Worm (Caenorhabditis elegans) whole organism, L3 larva: ENCODE results near the gene pqn-63.

Source experiments
- ceh-9 ChIP-seq: sonication (generic microtip); optimal IDR thresholded peaks from 2 replicates; lab custom pipeline; 2018; ENCODE audit warnings: missing biosample characterization, missing genetic modification characterization
- daf-12 ChIP-seq: fragments of 150-350 bp; optimal IDR thresholded peaks from 2 replicates; lab custom pipeline; 2014; ENCODE audit warnings: missing biosample characterization, missing genetic modification reagents, missing genetic modification characterization
- lin-15B ChIP-seq: fragments of 150-350 bp; optimal IDR thresholded peaks from 2 replicates; lab custom pipeline; 2014; ENCODE audit warnings: missing biosample characterization, missing genetic modification characterization
- lin-39 ChIP-seq: fragments of 150-350 bp; optimal IDR thresholded peaks from 2 replicates; lab custom pipeline; 2018; ENCODE audit warnings: missing biosample characterization, missing genetic modification reagents, missing genetic modification characterization
- mdl-1 ChIP-seq: fragments of 150-350 bp; optimal IDR thresholded peaks from 2 replicates; lab custom pipeline; 2014; ENCODE audit warnings: missing biosample characterization, missing genetic modification characterization
- nhr-12 ChIP-seq: fragments of 150-350 bp; optimal IDR thresholded peaks from 2 replicates; lab custom pipeline; 2014; ENCODE audit warnings: missing biosample characterization, missing genetic modification characterization
- nhr-28 ChIP-seq: fragments of 150-350 bp; optimal IDR thresholded peaks from 2 replicates; lab custom pipeline; 2014; ENCODE audit warnings: missing biosample characterization, missing genetic modification characterization
- nhr-67 ChIP-seq: fragments of 150-350 bp; optimal IDR thresholded peaks from 2 replicates; lab custom pipeline; 2014; ENCODE audit warnings: missing biosample characterization, missing genetic modification characterization
- skn-1 ChIP-seq: fragments of 150-350 bp; optimal IDR thresholded peaks from 2 replicates; lab custom pipeline; 2014; ENCODE audit warnings: missing biosample characterization, missing genetic modification characterization
- unc-62 ChIP-seq: fragments of 150-350 bp; sonication (generic microtip); optimal IDR thresholded peaks from 4 replicates; lab custom pipeline; 2014; ENCODE audit warnings: missing biosample characterization, missing genetic modification reagents, missing genetic modification characterization
- ztf-11 ChIP-seq: fragments of 150-350 bp; optimal IDR thresholded peaks from 2 replicates; lab custom pipeline; 2014; ENCODE audit warnings: missing biosample characterization, missing genetic modification characterization
- ztf-4 ChIP-seq: fragments of 150-350 bp; optimal IDR thresholded peaks from 2 replicates; lab custom pipeline; 2014; ENCODE audit warnings: missing biosample characterization, missing genetic modification characterization

DNA sequence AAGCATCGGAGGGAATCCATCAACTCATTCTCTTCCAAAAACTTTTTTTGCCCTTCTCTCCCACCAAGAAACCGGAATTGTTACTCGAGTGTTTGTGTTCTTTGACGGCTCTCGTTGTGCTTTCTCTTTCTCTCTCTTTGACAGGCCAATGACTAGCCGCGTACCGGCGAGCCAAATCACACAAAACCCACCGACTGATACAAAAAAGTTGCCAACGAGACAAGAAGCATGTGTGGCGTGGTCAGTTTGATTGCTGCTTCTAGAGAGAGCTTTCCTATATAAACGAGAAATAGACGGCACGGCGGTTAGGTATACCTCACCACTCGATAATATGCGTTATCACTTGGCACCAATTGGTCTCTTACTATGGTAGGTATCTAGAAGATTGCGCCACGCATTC, at the start of gene pqn-63:
- TF ChIP-seq unc-62, result no peak
- no peak for TF ChIP-seq ztf-4 (tag; lab: Kevin White, UChicago)
- TF ChIP-seq lin-39 (tag; lab: Kevin White, UChicago), result no peak
- no peak for TF ChIP-seq ztf-11 (tag; lab: Kevin White, UChicago)
- no peak for TF ChIP-seq daf-12
- TF ChIP-seq nhr-67, result no peak
- TF ChIP-seq mdl-1 (tag; lab: Kevin White, UChicago), result no peak
- no peak for TF ChIP-seq nhr-12
- no peak for TF ChIP-seq nhr-28 (tag; lab: Kevin White, UChicago)
- no peak for TF ChIP-seq ceh-9
- no peak for TF ChIP-seq skn-1 (tag; lab: Kevin White, UChicago)
- no peak for TF ChIP-seq lin-15B (tag; lab: Kevin White, UChicago)
